Worm (Caenorhabditis elegans) whole organism, young adult: ENCODE data around the gene T21H3.1.

Source experiments
- F33H1.4 ChIP-seq: fragments of 200-800 bp; sonication (Bioruptor generic); IDR thresholded peaks from 2 replicates; pipeline ENCODE4 v1.3.6; 2022; ENCODE audit warnings: missing genetic modification reagents, missing genetic modification characterization, missing compliant biosample characterization
- F37B4.10 ChIP-seq: fragments of 200-800 bp; sonication (Bioruptor generic); IDR thresholded peaks from 2 replicates; pipeline ENCODE4 v1.3.6; 2022; ENCODE audit warnings: missing genetic modification characterization, missing compliant biosample characterization
- F39B2.1 ChIP-seq: fragments of 200-800 bp; sonication (Bioruptor generic); IDR thresholded peaks from 2 replicates; pipeline ENCODE4 v1.3.6; 2022; ENCODE audit warnings: missing genetic modification reagents, missing genetic modification characterization, missing compliant biosample characterization
- F49E8.2 ChIP-seq: sonication (generic microtip); optimal IDR thresholded peaks from 3 replicates; lab custom pipeline; 2017; ENCODE audit warnings: missing genetic modification characterization, mild to moderate bottlenecking, missing compliant biosample characterization, antibody characterized with exemption, moderate library complexity; ENCODE audit not compliant: insufficient read depth
- F52B5.7 ChIP-seq: sonication (generic microtip); optimal IDR thresholded peaks from 2 replicates; lab custom pipeline; 2016; ENCODE audit warnings: mild to moderate bottlenecking, missing genetic modification characterization, missing compliant biosample characterization
- F55B11.4 ChIP-seq: sonication (generic microtip); optimal IDR thresholded peaks from 2 replicates; lab custom pipeline; 2016; ENCODE audit warnings: missing compliant biosample characterization, missing genetic modification characterization, borderline replicate concordance; ENCODE audit not compliant: insufficient read depth
- K12H6.12 ChIP-seq: fragments of 200-800 bp; sonication (Bioruptor generic); optimal IDR thresholded peaks from 2 replicates; lab custom pipeline; 2018; ENCODE audit warnings: mild to moderate bottlenecking, missing genetic modification characterization, missing compliant biosample characterization
- T26A5.8 ChIP-seq: sonication (generic microtip); optimal IDR thresholded peaks from 2 replicates; lab custom pipeline; 2016; ENCODE audit warnings: missing genetic modification characterization, missing compliant biosample characterization
- aptf-3 ChIP-seq: fragments of 200-800 bp; sonication (Bioruptor generic); IDR thresholded peaks from 2 replicates; pipeline ENCODE4 v1.3.6; 2022; ENCODE audit warnings: missing genetic modification characterization, missing compliant biosample characterization
- athp-1 ChIP-seq: sonication (generic microtip); optimal IDR thresholded peaks from 2 replicates; lab custom pipeline; 2017; ENCODE audit warnings: mild to moderate bottlenecking, missing genetic modification characterization, missing compliant biosample characterization
- attf-3 ChIP-seq: fragments of 200-800 bp; sonication (Bioruptor generic); conservative IDR thresholded peaks from 2 replicates; pipeline ENCODE4 v1.3.6; 2022; ENCODE audit warnings: missing genetic modification reagents, missing genetic modification characterization, missing compliant biosample characterization
- attf-5 ChIP-seq: fragments of 200-800 bp; sonication (Bioruptor generic); optimal IDR thresholded peaks from 2 replicates; lab custom pipeline; 2018; ENCODE audit warnings: mild to moderate bottlenecking, missing genetic modification characterization, missing compliant biosample characterization
- bed-1 ChIP-seq: fragments of 200-800 bp; sonication (Bioruptor generic); IDR thresholded peaks from 2 replicates; pipeline ENCODE4 v1.3.6; 2022; ENCODE audit warnings: missing genetic modification reagents, missing genetic modification characterization, missing compliant biosample characterization
- bed-2 ChIP-seq: fragments of 200-800 bp; sonication (Bioruptor generic); IDR thresholded peaks from 2 replicates; pipeline ENCODE4 v1.3.6; 2022; ENCODE audit warnings: missing genetic modification reagents, missing genetic modification characterization, missing compliant biosample characterization
- cebp-1 ChIP-seq, 2 experiments: fragments of 200-800 bp in 1 of 2; sonication (Bioruptor generic) in 1 of 2; sonication (generic microtip) in 1 of 2; IDR thresholded peaks in 1 of 2; optimal IDR thresholded peaks in 1 of 2; 2 replicates each; pipeline versions ENCODE4 v1.3.6 to Lab custom; 2017 to 2022; ENCODE audit warnings: missing compliant biosample characterization in 2 of 2, missing genetic modification characterization in 2 of 2, mild to moderate bottlenecking in 1 of 2, missing genetic modification reagents in 1 of 2, moderate library complexity in 1 of 2
- cebp-2 ChIP-seq: fragments of 200-800 bp; sonication (Bioruptor generic); IDR thresholded peaks from 2 replicates; pipeline ENCODE4 v1.3.6; 2022; ENCODE audit warnings: missing genetic modification characterization, missing compliant biosample characterization
- ceh-100 ChIP-seq: fragments of 200-800 bp; sonication (Bioruptor generic); IDR thresholded peaks from 2 replicates; pipeline ENCODE4 v1.3.6; 2022; ENCODE audit warnings: missing genetic modification reagents, missing genetic modification characterization, missing compliant biosample characterization
- ceh-27 ChIP-seq: fragments of 200-800 bp; sonication (Bioruptor generic); optimal IDR thresholded peaks from 2 replicates; lab custom pipeline; 2018; ENCODE audit warnings: mild to moderate bottlenecking, missing genetic modification characterization, moderate library complexity, missing compliant biosample characterization
- ceh-40 ChIP-seq: fragments of 200-800 bp; sonication (Bioruptor generic); IDR thresholded peaks from 2 replicates; pipeline ENCODE4 v1.3.6; 2022; ENCODE audit warnings: missing genetic modification characterization, missing compliant biosample characterization
- dpl-1 ChIP-seq: fragments of 150-350 bp; optimal IDR thresholded peaks from 2 replicates; lab custom pipeline; 2014; ENCODE audit warnings: missing biosample characterization, missing genetic modification reagents, missing genetic modification characterization
- efl-1 ChIP-seq: fragments of 150-350 bp; optimal IDR thresholded peaks from 2 replicates; lab custom pipeline; 2014; ENCODE audit warnings: missing biosample characterization, missing genetic modification reagents, missing genetic modification characterization
- hsf-1 ChIP-seq: fragments of 200-800 bp; sonication (Bioruptor generic); IDR thresholded peaks from 2 replicates; pipeline ENCODE4 v1.3.6; 2022; ENCODE audit warnings: missing genetic modification reagents, missing genetic modification characterization, missing compliant biosample characterization
- lin-35 ChIP-seq, 3 experiments: fragments of 150-350 bp in 2 of 3; sonication (generic microtip) in 1 of 3; optimal IDR thresholded peaks; 2 replicates each; lab custom pipeline; 2014 to 2018; ENCODE audit warnings: missing biosample characterization in 3 of 3, missing genetic modification characterization in 3 of 3, missing genetic modification reagents in 3 of 3
- lin-40 ChIP-seq: sonication (generic microtip); optimal IDR thresholded peaks from 2 replicates; lab custom pipeline; 2016; ENCODE audit warnings: missing genetic modification characterization, mild to moderate bottlenecking, missing compliant biosample characterization, missing genotype, missing genetic modification reagents
- lin-54 ChIP-seq: fragments of 200-800 bp; sonication (Bioruptor generic); optimal IDR thresholded peaks from 2 replicates; lab custom pipeline; 2018; ENCODE audit warnings: mild to moderate bottlenecking, missing genetic modification characterization, missing compliant biosample characterization
- lsl-1 ChIP-seq: fragments of 200-800 bp; sonication (Bioruptor generic); optimal IDR thresholded peaks from 2 replicates; lab custom pipeline; 2018; ENCODE audit warnings: mild to moderate bottlenecking, missing genetic modification characterization, moderate library complexity, missing compliant biosample characterization
- lsy-27 ChIP-seq: sonication (generic microtip); optimal IDR thresholded peaks from 2 replicates; lab custom pipeline; 2017; ENCODE audit warnings: missing genetic modification characterization, mild to moderate bottlenecking, missing compliant biosample characterization, antibody characterized with exemption, missing genotype, borderline replicate concordance; ENCODE audit not compliant: insufficient read depth
- madf-6 ChIP-seq: fragments of 200-800 bp; sonication (Bioruptor generic); IDR thresholded peaks from 2 replicates; pipeline ENCODE4 v1.3.6; 2022; ENCODE audit warnings: missing genetic modification reagents, missing genetic modification characterization, missing compliant biosample characterization
- madf-8 ChIP-seq: fragments of 200-800 bp; sonication (Bioruptor generic); conservative IDR thresholded peaks from 2 replicates; pipeline ENCODE4 v1.3.6; 2022; ENCODE audit warnings: missing genetic modification reagents, missing genetic modification characterization, missing compliant biosample characterization
- mcd-1 ChIP-seq: fragments of 200-800 bp; sonication (Bioruptor generic); IDR thresholded peaks from 2 replicates; pipeline ENCODE4 v1.3.6; 2022; ENCODE audit warnings: missing genetic modification reagents, missing genetic modification characterization, missing compliant biosample characterization
- mel-28 ChIP-seq: sonication (generic microtip); optimal IDR thresholded peaks from 2 replicates; lab custom pipeline; 2016; ENCODE audit warnings: borderline replicate concordance, mild to moderate bottlenecking, missing genetic modification characterization, missing compliant biosample characterization
- nhr-120 ChIP-seq: fragments of 200-800 bp; sonication (Bioruptor generic); IDR thresholded peaks from 2 replicates; pipeline ENCODE4 v1.3.6; 2022; ENCODE audit warnings: missing genetic modification characterization, missing compliant biosample characterization
- pha-4 ChIP-seq: fragments of 150-350 bp; sonication (generic microtip); optimal IDR thresholded peaks from 2 replicates; lab custom pipeline; 2014; ENCODE audit warnings: missing biosample characterization, missing genetic modification reagents, missing genetic modification characterization
- rcor-1 ChIP-seq: fragments of 200-800 bp; sonication (Bioruptor generic); IDR thresholded peaks from 2 replicates; pipeline ENCODE4 v1.3.6; 2022; ENCODE audit warnings: missing genetic modification reagents, missing genetic modification characterization, missing compliant biosample characterization
- sea-2 ChIP-seq: fragments of 200-800 bp; sonication (Bioruptor generic); IDR thresholded peaks from 2 replicates; pipeline ENCODE4 v1.3.6; 2022; ENCODE audit warnings: missing genetic modification characterization, missing compliant biosample characterization
- snpc-3.4 ChIP-seq: sonication (generic microtip); optimal IDR thresholded peaks from 2 replicates; lab custom pipeline; 2017; ENCODE audit warnings: missing genetic modification characterization, mild to moderate bottlenecking, missing compliant biosample characterization, antibody characterized with exemption, moderate library complexity, missing genotype, missing genetic modification reagents
- snpc-4 ChIP-seq, 5 experiments: fragments of 150-350 bp in 1 of 5; sonication (generic microtip) in 4 of 5; optimal IDR thresholded peaks; 2 replicates each; lab custom pipeline; 2014 to 2018; ENCODE audit warnings: missing genetic modification characterization in 5 of 5, missing biosample characterization in 3 of 5, antibody characterized with exemption in 2 of 5, mild to moderate bottlenecking in 2 of 5, missing compliant biosample characterization in 2 of 5, missing genotype in 2 of 5, moderate library complexity in 2 of 5, missing genetic modification reagents in 1 of 5
- unc-62 ChIP-seq: fragments of 150-350 bp; optimal IDR thresholded peaks from 2 replicates; lab custom pipeline; 2014; ENCODE audit warnings: missing biosample characterization, missing genetic modification reagents, missing genetic modification characterization
- ztf-28 ChIP-seq: fragments of 200-800 bp; sonication (Bioruptor generic); IDR thresholded peaks from 2 replicates; pipeline ENCODE4 v1.3.6; 2022; ENCODE audit warnings: missing genetic modification reagents, missing genetic modification characterization, missing compliant biosample characterization
- ztf-3 ChIP-seq: fragments of 200-800 bp; sonication (Bioruptor generic); optimal IDR thresholded peaks from 2 replicates; lab custom pipeline; 2018; ENCODE audit warnings: mild to moderate bottlenecking, missing genetic modification characterization, missing compliant biosample characterization

T21H3.1 gene

ce11 chrV:1179279-1179678, 2.8 kb downstream of the T21H3.1 start, which contains the start of gene F25A2.1 (continued):
- TF ChIP-seq mel-28 = no peak
- no peak for TF ChIP-seq nhr-120

ce11 chrV:1195995-1196394, 19.5 kb downstream of the T21H3.1 start, which contains the start of the genes wrb-1 and Y50D4A.4:
Gene wrb-1 (plus strand): TSS chrV:1196072.
Gene Y50D4A.4 (minus strand): TSS chrV:1196127.
- TF ChIP-seq mcd-1 (GFP tag; lab: Robert Waterston, UW) (peak; percentile 57), attf-3 (GFP tag; lab: Robert Waterston, UW) (peak; percentile 94), rcor-1 (GFP tag; lab: Robert Waterston, UW) (no peak), lsl-1 (GFP tag; lab: Kevin White, UChicago) (peak; percentile 3), cebp-1 (GFP tag; IDR thresholded peaks at IDR 0.05; lab: Robert Waterston, UW) (no peak), cebp-1 (tag; optimal IDR thresholded peaks at IDR 0.05; lab: Kevin White, UChicago) (peak; percentile 19), ceh-40 (GFP tag; lab: Robert Waterston, UW) (no peak), attf-5 (GFP tag; lab: Kevin White, UChicago) (peak; percentile 91), dpl-1 (GFP tag; lab: Kevin White, UChicago) (peak; percentile 40), ztf-28 (GFP tag; lab: Robert Waterston, UW) (no peak), snpc-3.4 (peak; percentile 12), lin-40 (peak; percentile 59), ceh-27 (no peak), athp-1 (tag; lab: Kevin White, UChicago) (peak; percentile 4), F37B4.10 (GFP tag; lab: Robert Waterston, UW) (no peak), lin-54 (GFP tag; lab: Kevin White, UChicago) (peak; percentile 38), sea-2 (GFP tag; lab: Robert Waterston, UW) (no peak), hsf-1 (no peak), F33H1.4 (GFP tag; lab: Robert Waterston, UW) (no peak), snpc-4 (GFP tag; optimal IDR thresholded peaks at IDR 0.05; lab: Kevin White, UChicago) (no peak), snpc-4 (tag; optimal IDR thresholded peaks at IDR 0.05; lab: Kevin White, UChicago) (peak in 1 of 4 experiments; percentile 64), K12H6.12 (no peak), madf-8 (GFP tag; lab: Robert Waterston, UW) (no peak), lin-35 (GFP tag; optimal IDR thresholded peaks at IDR 0.05; lab: Kevin White, UChicago) (peak in 1 of 3 experiments; percentile 83), ceh-100 (GFP tag; lab: Robert Waterston, UW) (peak; percentile 74), efl-1 (peak; percentile 11), cebp-2 (no peak), ztf-3 (GFP tag; lab: Kevin White, UChicago) (no peak), bed-2 (no peak), lsy-27 (tag; lab: Kevin White, UChicago) (no peak), madf-6 (GFP tag; lab: Robert Waterston, UW) (peak; percentile 34; the same call in 1 of the 2 replicates), F39B2.1 (GFP tag; lab: Robert Waterston, UW) (no peak), F55B11.4 (no peak), bed-1 (GFP tag; lab: Robert Waterston, UW) (no peak), F52B5.7 (tag; lab: Kevin White, UChicago) (no peak), T26A5.8 (tag; lab: Kevin White, UChicago) (no peak), F49E8.2 (tag; lab: Kevin White, UChicago) (no peak), unc-62 (GFP tag; lab: Kevin White, UChicago) (no peak), pha-4 (tag; lab: Kevin White, UChicago) (no peak), aptf-3 (GFP tag; lab: Robert Waterston, UW) (no peak)
